Worm (Caenorhabditis elegans): ENCODE data around the gene C02D5.2.

- TF ChIP-seq daf-8 (GFP tag; IDR thresholded peaks at IDR 0.05) (no peak), snpc-4 (tag; optimal IDR thresholded peaks at IDR 0.05) (no peak), ZK546.5 (tag; optimal IDR thresholded peaks at IDR 0.05) (no peak), ceh-82 (tag; optimal IDR thresholded peaks at IDR 0.05) (no peak), lin-38 (GFP tag; IDR thresholded peaks at IDR 0.05) (no peak), lin-15B (tag; optimal IDR thresholded peaks at IDR 0.05) (no peak), F26F4.8 (GFP tag; conservative IDR thresholded peaks at IDR 0.05) (no peak), fos-1 (tag; optimal IDR thresholded peaks at IDR 0.05) (no peak), aly-2 (tag; optimal IDR thresholded peaks at IDR 0.05) (no peak), nhr-11 (tag; optimal IDR thresholded peaks at IDR 0.05) (no peak), tra-1 (GFP tag; IDR thresholded peaks at IDR 0.05) (no peak), aha-1 (tag) (no peak), lin-13 (GFP tag; optimal IDR thresholded peaks at IDR 0.05) (no peak), R02D3.7 (tag; optimal IDR thresholded peaks at IDR 0.05) (no peak)
Observed at ce11 chrIII:8577534-8577933, 20.4 kb downstream of the C02D5.2 start.

Measured in whole organism, L4 larva.